Worm (Caenorhabditis elegans) whole organism, midembryonic: ENCODE data around the gene nlg-1.

Source experiments
- T22C8.4 ChIP-seq: fragments of 200-800 bp; sonication (Bioruptor generic); IDR thresholded peaks from 2 replicates; pipeline ENCODE4 v1.3.6; 2022; ENCODE audit warnings: missing genetic modification characterization, missing compliant biosample characterization
- flt-1 ChIP-seq: fragments of 200-800 bp; sonication (Bioruptor generic); IDR thresholded peaks from 2 replicates; pipeline ENCODE4 v1.3.6; 2022; ENCODE audit warnings: missing genetic modification characterization, missing compliant biosample characterization
- med-1 ChIP-seq: sonication (generic microtip); optimal IDR thresholded peaks from 2 replicates; lab custom pipeline; 2017; ENCODE audit warnings: missing genetic modification characterization, mild to moderate bottlenecking, missing compliant biosample characterization, antibody characterized with exemption, missing genetic modification reagents; ENCODE audit not compliant: insufficient read depth
- ref-1 ChIP-seq: fragments of 200-800 bp; sonication (Bioruptor generic); conservative IDR thresholded peaks from 2 replicates; pipeline ENCODE4 v1.3.6; 2022; ENCODE audit warnings: missing genetic modification reagents, missing genetic modification characterization, missing compliant biosample characterization
- tab-1 ChIP-seq: fragments of 200-800 bp; sonication (Bioruptor generic); IDR thresholded peaks from 2 replicates; pipeline ENCODE4 v1.3.6; 2022; ENCODE audit warnings: missing genetic modification characterization, missing compliant biosample characterization
- ztf-29 ChIP-seq: fragments of 200-800 bp; sonication (Bioruptor generic); IDR thresholded peaks from 2 replicates; pipeline ENCODE4 v1.3.6; 2022; ENCODE audit warnings: missing genetic modification reagents, missing genetic modification characterization, missing compliant biosample characterization

- TF ChIP-seq T22C8.4 (GFP tag; lab: Robert Waterston, UW) (no peak), flt-1 (GFP tag; lab: Robert Waterston, UW) (no peak), ref-1 (GFP tag; lab: Robert Waterston, UW) (no peak), med-1 (GFP tag; lab: Kevin White, UChicago) (no peak), ztf-29 (GFP tag; lab: Robert Waterston, UW) (no peak), tab-1 (GFP tag; lab: Robert Waterston, UW) (no peak)
Observed at ce11 chrX:13615181-13615580, 15.8 kb downstream of the nlg-1 start.
